Worm (Caenorhabditis elegans) whole organism, young adult: ENCODE measurements around the gene hipr-1.

Experiments
- B0019.2 ChIP-seq: fragments of 200-800 bp; sonication (Bioruptor generic); conservative IDR thresholded peaks from 2 replicates; pipeline ENCODE4 v1.3.6; 2022; ENCODE audit warnings: missing genetic modification reagents, missing genetic modification characterization, missing compliant biosample characterization
- D2030.7 ChIP-seq: fragments of 200-800 bp; sonication (Bioruptor generic); IDR thresholded peaks from 2 replicates; pipeline ENCODE4 v1.3.6; 2022; ENCODE audit warnings: missing genetic modification reagents, missing genetic modification characterization, missing compliant biosample characterization
- F37B4.10 ChIP-seq: fragments of 200-800 bp; sonication (Bioruptor generic); IDR thresholded peaks from 2 replicates; pipeline ENCODE4 v1.3.6; 2022; ENCODE audit warnings: missing genetic modification characterization, missing compliant biosample characterization
- F39B2.1 ChIP-seq: fragments of 200-800 bp; sonication (Bioruptor generic); IDR thresholded peaks from 2 replicates; pipeline ENCODE4 v1.3.6; 2022; ENCODE audit warnings: missing genetic modification reagents, missing genetic modification characterization, missing compliant biosample characterization
- F49E8.2 ChIP-seq: sonication (generic microtip); optimal IDR thresholded peaks from 3 replicates; lab custom pipeline; 2017; ENCODE audit warnings: missing genetic modification characterization, mild to moderate bottlenecking, missing compliant biosample characterization, antibody characterized with exemption, moderate library complexity; ENCODE audit not compliant: insufficient read depth
- F57C9.4 ChIP-seq: sonication (generic microtip); optimal IDR thresholded peaks from 2 replicates; lab custom pipeline; 2017; ENCODE audit warnings: mild to moderate bottlenecking, missing genetic modification characterization, missing compliant biosample characterization
- T07F8.4 ChIP-seq: sonication (generic microtip); optimal IDR thresholded peaks from 2 replicates; lab custom pipeline; 2016; ENCODE audit warnings: mild to moderate bottlenecking, missing genetic modification characterization, moderate library complexity, missing compliant biosample characterization
- T26A5.8 ChIP-seq: sonication (generic microtip); optimal IDR thresholded peaks from 2 replicates; lab custom pipeline; 2016; ENCODE audit warnings: missing genetic modification characterization, missing compliant biosample characterization
- Y56A3A.18 ChIP-seq: fragments of 200-800 bp; sonication (Bioruptor generic); IDR thresholded peaks from 2 replicates; pipeline ENCODE4 v1.3.6; 2022; ENCODE audit warnings: missing genetic modification reagents, missing genetic modification characterization, missing compliant biosample characterization
- ZK185.1 ChIP-seq: sonication (generic microtip); optimal IDR thresholded peaks from 2 replicates; lab custom pipeline; 2016; ENCODE audit warnings: mild to moderate bottlenecking, missing genetic modification characterization, missing compliant biosample characterization; ENCODE audit not compliant: poor library complexity, severe bottlenecking
- akir-1 ChIP-seq: fragments of 200-800 bp; sonication (Bioruptor generic); optimal IDR thresholded peaks from 2 replicates; lab custom pipeline; 2018; ENCODE audit warnings: mild to moderate bottlenecking, missing genetic modification characterization, moderate library complexity, missing compliant biosample characterization
- attf-3 ChIP-seq: fragments of 200-800 bp; sonication (Bioruptor generic); conservative IDR thresholded peaks from 2 replicates; pipeline ENCODE4 v1.3.6; 2022; ENCODE audit warnings: missing genetic modification reagents, missing genetic modification characterization, missing compliant biosample characterization
- bed-2 ChIP-seq: fragments of 200-800 bp; sonication (Bioruptor generic); IDR thresholded peaks from 2 replicates; pipeline ENCODE4 v1.3.6; 2022; ENCODE audit warnings: missing genetic modification reagents, missing genetic modification characterization, missing compliant biosample characterization
- cebp-1 ChIP-seq, 2 experiments: fragments of 200-800 bp in 1 of 2; sonication (Bioruptor generic) in 1 of 2; sonication (generic microtip) in 1 of 2; IDR thresholded peaks in 1 of 2; optimal IDR thresholded peaks in 1 of 2; 2 replicates each; pipeline versions ENCODE4 v1.3.6 to Lab custom; 2017 to 2022; ENCODE audit warnings: missing compliant biosample characterization in 2 of 2, missing genetic modification characterization in 2 of 2, mild to moderate bottlenecking in 1 of 2, missing genetic modification reagents in 1 of 2, moderate library complexity in 1 of 2
- ceh-27 ChIP-seq: fragments of 200-800 bp; sonication (Bioruptor generic); optimal IDR thresholded peaks from 2 replicates; lab custom pipeline; 2018; ENCODE audit warnings: mild to moderate bottlenecking, missing genetic modification characterization, moderate library complexity, missing compliant biosample characterization
- ceh-40 ChIP-seq: fragments of 200-800 bp; sonication (Bioruptor generic); IDR thresholded peaks from 2 replicates; pipeline ENCODE4 v1.3.6; 2022; ENCODE audit warnings: missing genetic modification characterization, missing compliant biosample characterization
- ceh-79 ChIP-seq: sonication (generic microtip); optimal IDR thresholded peaks from 2 replicates; lab custom pipeline; 2017; ENCODE audit warnings: mild to moderate bottlenecking, missing genetic modification characterization, missing compliant biosample characterization
- efl-1 ChIP-seq: fragments of 150-350 bp; optimal IDR thresholded peaks from 2 replicates; lab custom pipeline; 2014; ENCODE audit warnings: missing biosample characterization, missing genetic modification reagents, missing genetic modification characterization
- ekl-4 ChIP-seq: fragments of 200-800 bp; sonication (Bioruptor generic); IDR thresholded peaks from 2 replicates; pipeline ENCODE4 v1.3.6; 2022; ENCODE audit warnings: missing genetic modification reagents, missing genetic modification characterization, missing compliant biosample characterization
- him-1 ChIP-seq: sonication (generic microtip); optimal IDR thresholded peaks from 2 replicates; lab custom pipeline; 2016; ENCODE audit warnings: missing genotype, missing genetic modification reagents, missing genetic modification characterization, missing compliant biosample characterization
- hlh-12 ChIP-seq: sonication (generic microtip); optimal IDR thresholded peaks from 2 replicates; lab custom pipeline; 2016; ENCODE audit warnings: missing genetic modification characterization, missing compliant biosample characterization
- hrde-1 ChIP-seq: sonication (generic microtip); optimal IDR thresholded peaks from 2 replicates; lab custom pipeline; 2016; ENCODE audit warnings: missing genetic modification characterization, mild to moderate bottlenecking, missing compliant biosample characterization, moderate library complexity, missing genotype, missing genetic modification reagents, borderline replicate concordance
- let-607 ChIP-seq, 2 experiments: fragments of 200-800 bp in 1 of 2; sonication (Bioruptor generic) in 1 of 2; sonication (generic microtip) in 1 of 2; optimal IDR thresholded peaks; 2 replicates each; lab custom pipeline; 2016 to 2018; ENCODE audit warnings: mild to moderate bottlenecking in 2 of 2, missing compliant biosample characterization in 2 of 2, missing genetic modification characterization in 2 of 2, moderate library complexity in 2 of 2, missing genotype in 1 of 2
- lin-54 ChIP-seq: fragments of 200-800 bp; sonication (Bioruptor generic); optimal IDR thresholded peaks from 2 replicates; lab custom pipeline; 2018; ENCODE audit warnings: mild to moderate bottlenecking, missing genetic modification characterization, missing compliant biosample characterization
- lir-1 ChIP-seq: fragments of 200-800 bp; sonication (Bioruptor generic); conservative IDR thresholded peaks from 2 replicates; pipeline ENCODE4 v1.3.6; 2022; ENCODE audit warnings: missing genetic modification reagents, missing genetic modification characterization, missing compliant biosample characterization
- lsl-1 ChIP-seq: fragments of 200-800 bp; sonication (Bioruptor generic); optimal IDR thresholded peaks from 2 replicates; lab custom pipeline; 2018; ENCODE audit warnings: mild to moderate bottlenecking, missing genetic modification characterization, moderate library complexity, missing compliant biosample characterization
- lsy-27 ChIP-seq: sonication (generic microtip); optimal IDR thresholded peaks from 2 replicates; lab custom pipeline; 2017; ENCODE audit warnings: missing genetic modification characterization, mild to moderate bottlenecking, missing compliant biosample characterization, antibody characterized with exemption, missing genotype, borderline replicate concordance; ENCODE audit not compliant: insufficient read depth
- madf-3 ChIP-seq: fragments of 200-800 bp; sonication (Bioruptor generic); IDR thresholded peaks from 2 replicates; pipeline ENCODE4 v1.3.6; 2022; ENCODE audit warnings: missing genetic modification reagents, missing genetic modification characterization, missing compliant biosample characterization
- madf-6 ChIP-seq: fragments of 200-800 bp; sonication (Bioruptor generic); IDR thresholded peaks from 2 replicates; pipeline ENCODE4 v1.3.6; 2022; ENCODE audit warnings: missing genetic modification reagents, missing genetic modification characterization, missing compliant biosample characterization
- madf-8 ChIP-seq: fragments of 200-800 bp; sonication (Bioruptor generic); conservative IDR thresholded peaks from 2 replicates; pipeline ENCODE4 v1.3.6; 2022; ENCODE audit warnings: missing genetic modification reagents, missing genetic modification characterization, missing compliant biosample characterization
- mcd-1 ChIP-seq: fragments of 200-800 bp; sonication (Bioruptor generic); IDR thresholded peaks from 2 replicates; pipeline ENCODE4 v1.3.6; 2022; ENCODE audit warnings: missing genetic modification reagents, missing genetic modification characterization, missing compliant biosample characterization
- mel-28 ChIP-seq: sonication (generic microtip); optimal IDR thresholded peaks from 2 replicates; lab custom pipeline; 2016; ENCODE audit warnings: borderline replicate concordance, mild to moderate bottlenecking, missing genetic modification characterization, missing compliant biosample characterization
- mes-4 ChIP-seq: sonication (generic microtip); optimal IDR thresholded peaks from 2 replicates; lab custom pipeline; 2016; ENCODE audit warnings: missing genotype, missing genetic modification characterization, missing compliant biosample characterization
- nfya-2 ChIP-seq: fragments of 200-800 bp; sonication (Bioruptor generic); IDR thresholded peaks from 2 replicates; pipeline ENCODE4 v1.3.6; 2022; ENCODE audit warnings: missing genetic modification reagents, missing genetic modification characterization, missing compliant biosample characterization
- rpc-1 ChIP-seq, 2 experiments: fragments of 150-350 bp in 1 of 2; sonication (generic microtip) in 1 of 2; optimal IDR thresholded peaks; 2 replicates each; lab custom pipeline; 2014 to 2018; ENCODE audit warnings: missing biosample characterization in 1 of 2, missing genetic modification characterization in 1 of 2, missing genetic modification reagents in 1 of 2, missing genotype in 1 of 2
- sea-2 ChIP-seq: fragments of 200-800 bp; sonication (Bioruptor generic); IDR thresholded peaks from 2 replicates; pipeline ENCODE4 v1.3.6; 2022; ENCODE audit warnings: missing genetic modification characterization, missing compliant biosample characterization
- snpc-1.1 ChIP-seq: sonication (generic microtip); optimal IDR thresholded peaks from 2 replicates; lab custom pipeline; 2017; ENCODE audit warnings: missing genetic modification characterization, mild to moderate bottlenecking, missing compliant biosample characterization, antibody characterized with exemption, moderate library complexity, missing genotype, missing genetic modification reagents; ENCODE audit not compliant: insufficient read depth
- snpc-3.4 ChIP-seq: sonication (generic microtip); optimal IDR thresholded peaks from 2 replicates; lab custom pipeline; 2017; ENCODE audit warnings: missing genetic modification characterization, mild to moderate bottlenecking, missing compliant biosample characterization, antibody characterized with exemption, moderate library complexity, missing genotype, missing genetic modification reagents
- sptf-2 ChIP-seq: fragments of 200-800 bp; sonication (Bioruptor generic); optimal IDR thresholded peaks from 2 replicates; lab custom pipeline; 2018; ENCODE audit warnings: mild to moderate bottlenecking, missing genetic modification characterization, missing compliant biosample characterization
- tbp1 ChIP-seq: fragments of 200-800 bp; sonication (Bioruptor generic); optimal IDR thresholded peaks from 2 replicates; lab custom pipeline; 2018; ENCODE audit warnings: mild to moderate bottlenecking, missing genetic modification characterization, missing compliant biosample characterization
- unc-130 ChIP-seq: sonication (generic microtip); optimal IDR thresholded peaks from 2 replicates; lab custom pipeline; 2016; ENCODE audit warnings: missing genetic modification reagents, missing genetic modification characterization, missing compliant biosample characterization
- xnd-1 ChIP-seq: sonication (generic microtip); optimal IDR thresholded peaks from 2 replicates; lab custom pipeline; 2016; ENCODE audit warnings: missing genotype, missing genetic modification reagents, missing genetic modification characterization, missing compliant biosample characterization
- ztf-25 ChIP-seq: fragments of 200-800 bp; sonication (Bioruptor generic); IDR thresholded peaks from 2 replicates; pipeline ENCODE4 v1.3.6; 2022; ENCODE audit warnings: missing genetic modification reagents, missing genetic modification characterization, missing compliant biosample characterization
- ztf-26 ChIP-seq: sonication (generic microtip); optimal IDR thresholded peaks from 2 replicates; lab custom pipeline; 2017; ENCODE audit warnings: missing genetic modification characterization, missing compliant biosample characterization

Gene hipr-1

DNA sequence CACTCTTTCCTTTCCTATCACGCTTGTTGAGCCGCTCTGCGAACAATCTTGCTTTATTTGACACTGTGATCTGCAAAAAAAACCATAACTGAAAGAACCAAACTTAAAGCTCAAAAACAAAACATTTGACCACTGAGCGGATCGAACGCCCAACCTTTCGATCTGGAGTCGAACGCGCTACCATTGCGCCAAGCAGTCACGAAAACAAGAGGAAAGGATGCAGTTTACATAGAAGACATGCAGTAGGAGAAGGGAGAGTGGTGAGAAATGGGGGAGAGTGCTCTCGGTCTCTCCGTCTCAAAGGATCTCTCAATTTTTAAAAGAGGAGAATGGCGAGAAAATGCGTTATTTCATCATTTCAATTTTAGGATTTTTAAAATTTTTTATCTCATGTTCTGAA lies 41.6 kb upstream of the hipr-1 start (continued):
- TF ChIP-seq T07F8.4 (tag; lab: Kevin White, UChicago) (peak; percentile 65), akir-1 (peak; percentile 47), F39B2.1 (GFP tag; lab: Robert Waterston, UW) (no peak), hlh-12 (peak; percentile 69), mel-28 (tag; lab: Kevin White, UChicago) (peak; percentile 22), T26A5.8 (tag; lab: Kevin White, UChicago) (no peak), tbp1 (peak; percentile 98), cebp-1 (GFP tag; IDR thresholded peaks at IDR 0.05; lab: Robert Waterston, UW) (no peak), cebp-1 (tag; optimal IDR thresholded peaks at IDR 0.05; lab: Kevin White, UChicago) (peak; percentile 84), ceh-40 (GFP tag; lab: Robert Waterston, UW) (peak; percentile 64; the same call in 1 of the 2 replicates), unc-130 (GFP tag; lab: Kevin White, UChicago) (peak; percentile 40), rpc-1 (optimal IDR thresholded peaks at IDR 0.05; lab: Kevin White, UChicago) (peak; percentile 90), rpc-1 (tag; optimal IDR thresholded peaks at IDR 0.05; lab: Kevin White, UChicago) (peak; percentile 92), ZK185.1 (peak; percentile 93), snpc-3.4 (tag; lab: Kevin White, UChicago) (peak; percentile 53), attf-3 (GFP tag; lab: Robert Waterston, UW) (peak; percentile 53), let-607 (tag; optimal IDR thresholded peaks at IDR 0.05; lab: Kevin White, UChicago) (peak; percentile 26 to 51)
- TF ChIP-seq, all 124 proteins: peak for 87

DNA sequence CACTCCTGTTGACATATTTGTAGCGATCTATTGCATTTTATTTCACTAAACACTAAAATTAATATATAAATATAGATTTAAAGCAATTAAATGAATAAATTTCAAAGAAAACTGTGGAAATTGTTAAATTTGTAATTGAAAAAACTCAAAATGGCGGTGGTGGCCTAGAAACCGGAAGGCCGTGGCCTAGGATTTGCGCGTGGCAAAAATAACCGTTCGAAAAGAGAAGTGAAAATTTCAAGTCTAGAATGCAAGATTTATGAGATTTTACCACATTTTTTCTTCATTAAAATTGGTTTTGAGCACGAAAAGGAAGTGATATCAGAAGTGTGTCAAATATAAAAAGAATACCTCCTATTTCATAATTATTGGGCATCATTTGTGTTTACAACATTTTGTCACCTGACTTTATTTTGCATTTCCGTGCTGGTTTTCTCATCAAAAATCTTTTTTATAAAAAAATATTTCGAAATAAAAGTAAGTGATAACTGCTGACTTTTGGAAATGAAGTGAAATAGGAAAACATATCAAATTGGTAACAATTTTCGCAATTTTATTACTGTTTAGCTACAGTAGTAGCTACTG lies 36.2 kb upstream of the hipr-1 start, which contains the start of gene fli-1:
fli-1 (minus strand) TSS at position 58 of the 585 bp plus-strand sequence.
- TF ChIP-seq lsl-1 (GFP tag; lab: Kevin White, UChicago): peak; percentile 74
- TF ChIP-seq sptf-2 (GFP tag; lab: Kevin White, UChicago): no peak
- no peak for TF ChIP-seq nfya-2
- TF ChIP-seq sea-2 (GFP tag; lab: Robert Waterston, UW): no peak
- TF ChIP-seq bed-2 (GFP tag; lab: Robert Waterston, UW): peak; percentile 73; the same call in 1 of the 2 replicates
- TF ChIP-seq mes-4 (tag; lab: Kevin White, UChicago): no peak
- peak; percentile 99 for TF ChIP-seq madf-6
- TF ChIP-seq lsy-27 (tag; lab: Kevin White, UChicago): no peak
- TF ChIP-seq xnd-1 (tag; lab: Kevin White, UChicago): peak; percentile 88
- no peak; the same call in 1 of the 2 replicates for TF ChIP-seq ztf-25
- no peak for TF ChIP-seq hrde-1
- peak; percentile 73 for TF ChIP-seq D2030.7 (GFP tag; lab: Robert Waterston, UW)
- no peak for TF ChIP-seq ceh-79
- peak; percentile 64; the same call in 1 of the 2 replicates for TF ChIP-seq lir-1 (GFP tag; lab: Robert Waterston, UW)
- TF ChIP-seq him-1 (tag; lab: Kevin White, UChicago): no peak
- no peak for TF ChIP-seq F49E8.2 (tag; lab: Kevin White, UChicago)
- peak; percentile 47 for TF ChIP-seq mcd-1 (GFP tag; lab: Robert Waterston, UW)
- peak; percentile 85 for TF ChIP-seq lin-54 (GFP tag; lab: Kevin White, UChicago)
- TF ChIP-seq snpc-3.4 (tag; lab: Kevin White, UChicago): peak; percentile 68
- no peak; the same call in 1 of the 2 replicates for TF ChIP-seq ekl-4 (GFP tag; lab: Robert Waterston, UW)
- no peak for TF ChIP-seq F57C9.4 (tag; lab: Kevin White, UChicago)
- TF ChIP-seq efl-1 (GFP tag; lab: Kevin White, UChicago): peak; percentile 85
- peak; percentile 37; the same call in 1 of the 2 replicates for TF ChIP-seq madf-3 (GFP tag; lab: Robert Waterston, UW)
- TF ChIP-seq B0019.2 (GFP tag; lab: Robert Waterston, UW): peak; percentile 68; the same call in 1 of the 2 replicates
- TF ChIP-seq snpc-1.1 (tag; lab: Kevin White, UChicago): peak; percentile 1
- no peak for TF ChIP-seq F37B4.10
- peak; percentile 72; the same call in 1 of the 2 replicates for TF ChIP-seq cebp-1 (GFP tag; IDR thresholded peaks at IDR 0.05; lab: Robert Waterston, UW)
- peak; percentile 90 for TF ChIP-seq cebp-1 (tag; optimal IDR thresholded peaks at IDR 0.05; lab: Kevin White, UChicago)
- no peak for TF ChIP-seq Y56A3A.18 (GFP tag; lab: Robert Waterston, UW)
- TF ChIP-seq ceh-27: peak; percentile 53
- no peak for TF ChIP-seq ztf-26 (tag; lab: Kevin White, UChicago)
- TF ChIP-seq madf-8 (GFP tag; lab: Robert Waterston, UW): peak; percentile 97
